Worm (Caenorhabditis elegans) whole organism, L3 larva: ENCODE results near the gene fbxa-218.

Experiments used
- ZK546.5 ChIP-seq: sonication (generic microtip); optimal IDR thresholded peaks from 2 replicates; lab custom pipeline; 2017; ENCODE audit warnings: missing biosample characterization, missing genetic modification characterization
- ama-1 ChIP-seq: fragments of 150-350 bp; optimal IDR thresholded peaks from 2 replicates; lab custom pipeline; 2018
- ceh-16 ChIP-seq: sonication (generic microtip); optimal IDR thresholded peaks from 2 replicates; lab custom pipeline; 2017; ENCODE audit warnings: missing biosample characterization, missing genetic modification characterization
- ceh-28 ChIP-seq: fragments of 150-350 bp; optimal IDR thresholded peaks from 2 replicates; lab custom pipeline; 2014; ENCODE audit warnings: missing biosample characterization, missing genetic modification reagents, missing genetic modification characterization
- ceh-82 ChIP-seq: fragments of 150-350 bp; optimal IDR thresholded peaks from 2 replicates; lab custom pipeline; 2014; ENCODE audit warnings: missing biosample characterization, missing genetic modification characterization
- egl-27 ChIP-seq: sonication (generic microtip); optimal IDR thresholded peaks from 4 replicates; lab custom pipeline; 2017; ENCODE audit warnings: missing biosample characterization, missing genetic modification reagents, missing genetic modification characterization
- egl-5 ChIP-seq: fragments of 150-350 bp; optimal IDR thresholded peaks from 2 replicates; lab custom pipeline; 2017; ENCODE audit warnings: missing biosample characterization, missing genetic modification reagents, missing genetic modification characterization, inconsistent platforms
- elt-1 ChIP-seq: fragments of 150-350 bp; optimal IDR thresholded peaks from 2 replicates; lab custom pipeline; 2014; ENCODE audit warnings: missing biosample characterization, missing genetic modification characterization
- elt-2 ChIP-seq: sonication (generic microtip); optimal IDR thresholded peaks from 2 replicates; lab custom pipeline; 2016; ENCODE audit warnings: missing genetic modification reagents, mild to moderate bottlenecking, missing genetic modification characterization, missing compliant biosample characterization
- elt-3 ChIP-seq, 3 experiments: fragments of 150-350 bp in 1 of 3; sonication (generic microtip) in 2 of 3; optimal IDR thresholded peaks; 2 replicates in 2 of 3; 4 replicates in 1 of 3; lab custom pipeline; 2014 to 2017; ENCODE audit warnings: missing biosample characterization in 3 of 3, missing genetic modification characterization in 3 of 3
- fkh-10 ChIP-seq: sonication (generic microtip); optimal IDR thresholded peaks from 2 replicates; lab custom pipeline; 2017; ENCODE audit warnings: missing biosample characterization, missing genetic modification reagents, missing genetic modification characterization
- fos-1 ChIP-seq: fragments of 150-350 bp; optimal IDR thresholded peaks from 2 replicates; lab custom pipeline; 2014; ENCODE audit warnings: missing biosample characterization, missing genetic modification characterization
- hmg-11 ChIP-seq: sonication (generic microtip); optimal IDR thresholded peaks from 2 replicates; lab custom pipeline; 2016; ENCODE audit warnings: missing genetic modification characterization, missing compliant biosample characterization
- jun-1 ChIP-seq: fragments of 150-350 bp; optimal IDR thresholded peaks from 2 replicates; lab custom pipeline; 2014; ENCODE audit warnings: missing biosample characterization, missing genetic modification reagents, missing genetic modification characterization
- lin-15B ChIP-seq: fragments of 150-350 bp; optimal IDR thresholded peaks from 2 replicates; lab custom pipeline; 2014; ENCODE audit warnings: missing biosample characterization, missing genetic modification characterization
- lsy-12 ChIP-seq: sonication (generic microtip); optimal IDR thresholded peaks from 2 replicates; lab custom pipeline; 2016; ENCODE audit warnings: mild to moderate bottlenecking, missing genetic modification characterization, missing compliant biosample characterization
- nfya-1 ChIP-seq: sonication (generic microtip); optimal IDR thresholded peaks from 2 replicates; lab custom pipeline; 2017; ENCODE audit warnings: missing genetic modification characterization, mild to moderate bottlenecking, missing compliant biosample characterization, antibody characterized with exemption, moderate library complexity; ENCODE audit not compliant: insufficient read depth
- nhr-11 ChIP-seq: fragments of 150-350 bp; optimal IDR thresholded peaks from 2 replicates; lab custom pipeline; 2014; ENCODE audit warnings: missing biosample characterization, missing genetic modification characterization
- nhr-12 ChIP-seq: fragments of 150-350 bp; optimal IDR thresholded peaks from 2 replicates; lab custom pipeline; 2014; ENCODE audit warnings: missing biosample characterization, missing genetic modification characterization
- nhr-23 ChIP-seq: fragments of 150-350 bp; optimal IDR thresholded peaks from 2 replicates; lab custom pipeline; 2014; ENCODE audit warnings: missing biosample characterization, missing genetic modification reagents, missing genetic modification characterization
- nhr-25 ChIP-seq: sonication (generic microtip); optimal IDR thresholded peaks from 2 replicates; lab custom pipeline; 2017; ENCODE audit warnings: missing biosample characterization, missing genetic modification characterization
- nhr-28 ChIP-seq: fragments of 150-350 bp; optimal IDR thresholded peaks from 2 replicates; lab custom pipeline; 2014; ENCODE audit warnings: missing biosample characterization, missing genetic modification characterization
- nhr-43 ChIP-seq: sonication (generic microtip); optimal IDR thresholded peaks from 2 replicates; lab custom pipeline; 2016; ENCODE audit warnings: mild to moderate bottlenecking, missing genetic modification characterization, missing compliant biosample characterization; ENCODE audit not compliant: poor library complexity, severe bottlenecking
- nhr-76 ChIP-seq: fragments of 150-350 bp; sonication (generic microtip); optimal IDR thresholded peaks from 5 replicates; lab custom pipeline; 2014; ENCODE audit warnings: missing biosample characterization, missing genetic modification characterization
- pha-4 ChIP-seq: fragments of 150-350 bp; optimal IDR thresholded peaks from 2 replicates; lab custom pipeline; 2014; ENCODE audit warnings: missing biosample characterization, missing genetic modification reagents, missing genetic modification characterization
- pqm-1 ChIP-seq: fragments of 150-350 bp; optimal IDR thresholded peaks from 2 replicates; lab custom pipeline; 2017; ENCODE audit warnings: missing biosample characterization, missing genetic modification characterization, inconsistent platforms
- sea-2 ChIP-seq: fragments of 150-350 bp; sonication (generic microtip); optimal IDR thresholded peaks from 4 replicates; lab custom pipeline; 2014; ENCODE audit warnings: missing biosample characterization, missing genetic modification reagents, missing genetic modification characterization
- skn-1 ChIP-seq: fragments of 150-350 bp; optimal IDR thresholded peaks from 2 replicates; lab custom pipeline; 2014; ENCODE audit warnings: missing biosample characterization, missing genetic modification characterization
- snpc-4 ChIP-seq: fragments of 150-350 bp; optimal IDR thresholded peaks from 2 replicates; lab custom pipeline; 2014; ENCODE audit warnings: missing biosample characterization, missing genetic modification characterization
- unc-62 ChIP-seq: fragments of 150-350 bp; sonication (generic microtip); optimal IDR thresholded peaks from 4 replicates; lab custom pipeline; 2014; ENCODE audit warnings: missing biosample characterization, missing genetic modification reagents, missing genetic modification characterization
- zag-1 ChIP-seq: fragments of 150-350 bp; optimal IDR thresholded peaks from 2 replicates; lab custom pipeline; 2014; ENCODE audit warnings: missing biosample characterization, missing genetic modification characterization
- ztf-4 ChIP-seq: fragments of 150-350 bp; optimal IDR thresholded peaks from 2 replicates; lab custom pipeline; 2014; ENCODE audit warnings: missing biosample characterization, missing genetic modification characterization

Gene fbxa-218

ce11 chrIII:12453785-12454184 lies 17.5 kb downstream of the fbxa-218 start:
- TF ChIP-seq sea-2 (no peak), ceh-28 (tag; lab: Kevin White, UChicago) (peak; percentile 66), ZK546.5 (tag; lab: Kevin White, UChicago) (no peak), ama-1 (lab: Kevin White, UChicago) (no peak), ceh-16 (tag; lab: Kevin White, UChicago) (no peak), snpc-4 (tag; lab: Kevin White, UChicago) (no peak), egl-27 (tag; lab: Kevin White, UChicago) (no peak), hmg-11 (tag; lab: Kevin White, UChicago) (no peak), elt-2 (tag; lab: Kevin White, UChicago) (peak; percentile 81), pqm-1 (peak; percentile 68)
- TF ChIP-seq, all 47 proteins: peak for 3

ce11 chrIII:12455651-12456420 lies 19.5 kb downstream of the fbxa-218 start:
- TF ChIP-seq ztf-4 (peak; percentile 66), lin-15B (tag; lab: Kevin White, UChicago) (no peak), pha-4 (tag; lab: Kevin White, UChicago) (peak; percentile 14)
- TF ChIP-seq, all 47 proteins: peak for 2

ce11 chrIII:12456801-12457647 lies 20.7 kb downstream of the fbxa-218 start, which contains the start of the genes scav-3 and Y49E10.21:
Gene scav-3 (minus strand): TSS chrIII:12456850.
Gene Y49E10.21 (plus strand): TSS chrIII:12457597.
- TF ChIP-seq jun-1 (tag; lab: Kevin White, UChicago) (no peak), elt-2 (tag; lab: Kevin White, UChicago) (peak; percentile 40), nhr-11 (tag; lab: Kevin White, UChicago) (peak; percentile 57), snpc-4 (tag; lab: Kevin White, UChicago) (peak; percentile 1), pqm-1 (peak; percentile 35), ceh-28 (tag; lab: Kevin White, UChicago) (peak; percentile 73), nhr-76 (tag; lab: Kevin White, UChicago) (no peak), ceh-82 (no peak), lin-15B (tag; lab: Kevin White, UChicago) (peak; percentile 53), nhr-25 (peak; percentile 27), pha-4 (tag; lab: Kevin White, UChicago) (peak; percentile 90), ama-1 (lab: Kevin White, UChicago) (no peak), ZK546.5 (tag; lab: Kevin White, UChicago) (no peak), nhr-23 (peak; percentile 8), egl-5 (tag; lab: Kevin White, UChicago) (peak; percentile 56), nfya-1 (tag; lab: Kevin White, UChicago) (peak; percentile 47)

- no peak for TF ChIP-seq ztf-4
- no peak for TF ChIP-seq nhr-28 (tag; lab: Kevin White, UChicago)
- TF ChIP-seq fkh-10 (GFP tag; lab: Kevin White, UChicago), result no peak
- no peak for TF ChIP-seq lin-15B (tag; lab: Kevin White, UChicago)
- TF ChIP-seq nhr-12 (tag; lab: Kevin White, UChicago), result no peak
- no peak for TF ChIP-seq elt-3 (tag; optimal IDR thresholded peaks at IDR 0.05; lab: Kevin White, UChicago)
- no peak for TF ChIP-seq ceh-28 (tag; lab: Kevin White, UChicago)
- no peak for TF ChIP-seq skn-1
- no peak for TF ChIP-seq elt-2 (tag; lab: Kevin White, UChicago)
- TF ChIP-seq lsy-12 (tag; lab: Kevin White, UChicago), result no peak
- no peak for TF ChIP-seq fos-1
- no peak for TF ChIP-seq pha-4 (tag; lab: Kevin White, UChicago)
- TF ChIP-seq zag-1 (tag; lab: Kevin White, UChicago), result no peak
- TF ChIP-seq snpc-4 (tag; lab: Kevin White, UChicago), result no peak
- no peak for TF ChIP-seq nhr-43
- TF ChIP-seq unc-62, result no peak
- no peak for TF ChIP-seq elt-1
- TF ChIP-seq ama-1 (lab: Kevin White, UChicago), result no peak
- no peak for TF ChIP-seq nhr-11 (tag; lab: Kevin White, UChicago)
- TF ChIP-seq pqm-1, result no peak
Observed at ce11 chrIII:12458970-12459369, 22.7 kb downstream of the fbxa-218 start.
